Worm (Caenorhabditis elegans) whole organism, L3 larva: Measurements from ENCODE around the gene vig-1.

ENCODE experiments used
- ceh-82 ChIP-seq: fragments of 150-350 bp; optimal IDR thresholded peaks from 2 replicates; lab custom pipeline; 2014; ENCODE audit warnings: missing biosample characterization, missing genetic modification characterization
- ceh-9 ChIP-seq: sonication (generic microtip); optimal IDR thresholded peaks from 2 replicates; lab custom pipeline; 2018; ENCODE audit warnings: missing biosample characterization, missing genetic modification characterization
- daf-12 ChIP-seq: fragments of 150-350 bp; optimal IDR thresholded peaks from 2 replicates; lab custom pipeline; 2014; ENCODE audit warnings: missing biosample characterization, missing genetic modification reagents, missing genetic modification characterization
- elt-1 ChIP-seq: fragments of 150-350 bp; optimal IDR thresholded peaks from 2 replicates; lab custom pipeline; 2014; ENCODE audit warnings: missing biosample characterization, missing genetic modification characterization
- fos-1 ChIP-seq: fragments of 150-350 bp; optimal IDR thresholded peaks from 2 replicates; lab custom pipeline; 2014; ENCODE audit warnings: missing biosample characterization, missing genetic modification characterization
- jun-1 ChIP-seq: fragments of 150-350 bp; optimal IDR thresholded peaks from 2 replicates; lab custom pipeline; 2014; ENCODE audit warnings: missing biosample characterization, missing genetic modification reagents, missing genetic modification characterization
- nfya-1 ChIP-seq: sonication (generic microtip); optimal IDR thresholded peaks from 2 replicates; lab custom pipeline; 2017; ENCODE audit warnings: missing genetic modification characterization, mild to moderate bottlenecking, missing compliant biosample characterization, antibody characterized with exemption, moderate library complexity; ENCODE audit not compliant: insufficient read depth
- nhr-237 ChIP-seq: fragments of 150-350 bp; optimal IDR thresholded peaks from 2 replicates; lab custom pipeline; 2014; ENCODE audit warnings: missing biosample characterization, missing genetic modification characterization
- nhr-28 ChIP-seq: fragments of 150-350 bp; optimal IDR thresholded peaks from 2 replicates; lab custom pipeline; 2014; ENCODE audit warnings: missing biosample characterization, missing genetic modification characterization
- nhr-76 ChIP-seq: fragments of 150-350 bp; sonication (generic microtip); optimal IDR thresholded peaks from 5 replicates; lab custom pipeline; 2014; ENCODE audit warnings: missing biosample characterization, missing genetic modification characterization
- pqm-1 ChIP-seq: fragments of 150-350 bp; optimal IDR thresholded peaks from 2 replicates; lab custom pipeline; 2017; ENCODE audit warnings: missing biosample characterization, missing genetic modification characterization, inconsistent platforms
- unc-62 ChIP-seq: fragments of 150-350 bp; sonication (generic microtip); optimal IDR thresholded peaks from 4 replicates; lab custom pipeline; 2014; ENCODE audit warnings: missing biosample characterization, missing genetic modification reagents, missing genetic modification characterization
- zag-1 ChIP-seq: fragments of 150-350 bp; optimal IDR thresholded peaks from 2 replicates; lab custom pipeline; 2014; ENCODE audit warnings: missing biosample characterization, missing genetic modification characterization
- ztf-4 ChIP-seq: fragments of 150-350 bp; optimal IDR thresholded peaks from 2 replicates; lab custom pipeline; 2014; ENCODE audit warnings: missing biosample characterization, missing genetic modification characterization

DNA sequence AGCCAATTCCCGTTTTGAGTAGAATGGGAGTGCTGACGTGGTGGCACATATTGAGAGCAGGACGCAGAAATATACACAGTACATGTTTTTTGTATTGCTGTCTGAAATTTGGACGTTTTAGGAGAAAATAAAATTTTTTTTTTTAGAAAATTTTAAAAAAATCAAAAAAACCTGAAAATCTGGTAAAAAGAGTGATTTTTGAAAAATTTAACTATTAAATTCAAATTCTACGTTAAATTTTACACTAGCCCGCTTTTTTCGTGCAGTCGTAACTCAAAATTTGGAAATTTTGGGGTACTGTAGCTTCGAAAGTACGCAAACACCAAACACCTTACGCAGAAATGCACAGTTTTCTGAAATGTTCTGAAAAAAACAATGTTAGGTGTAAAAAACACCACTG, 37.1 kb downstream of the vig-1 start, which contains the start of gene C13A10.2:
- no peak for TF ChIP-seq zag-1
- no peak for TF ChIP-seq daf-12
- no peak for TF ChIP-seq nhr-76
- no peak for TF ChIP-seq ceh-9
- no peak for TF ChIP-seq nhr-237 (tag; lab: Kevin White, UChicago)
- no peak for TF ChIP-seq nfya-1
- TF ChIP-seq jun-1, result no peak
- no peak for TF ChIP-seq fos-1 (tag; lab: Kevin White, UChicago)
- TF ChIP-seq elt-1, result no peak
- no peak for TF ChIP-seq pqm-1 (tag; lab: Kevin White, UChicago)
- TF ChIP-seq nhr-28, result no peak
- TF ChIP-seq ztf-4 (tag; lab: Kevin White, UChicago), result no peak
- no peak for TF ChIP-seq unc-62 (GFP tag; lab: Kevin White, UChicago)
- no peak for TF ChIP-seq ceh-82 (tag; lab: Kevin White, UChicago)
